Worm (Caenorhabditis elegans) whole organism, young adult: ENCODE data around the gene C25F9.9.
"Not testable (repeated sequence)": the region's sequence is repeated elsewhere in the genome, so short reads cannot be mapped to it uniquely, and the experiment has no call there.

ENCODE experiments used
- cebp-1 ChIP-seq, 2 experiments: fragments of 200-800 bp in 1 of 2; sonication (Bioruptor generic) in 1 of 2; sonication (generic microtip) in 1 of 2; IDR thresholded peaks in 1 of 2; optimal IDR thresholded peaks in 1 of 2; 2 replicates each; pipeline versions ENCODE4 v1.3.6 to Lab custom; 2017 to 2022; ENCODE audit warnings: missing compliant biosample characterization in 2 of 2, missing genetic modification characterization in 2 of 2, mild to moderate bottlenecking in 1 of 2, missing genetic modification reagents in 1 of 2, moderate library complexity in 1 of 2
- nhr-80 ChIP-seq: sonication (generic microtip); optimal IDR thresholded peaks from 2 replicates; lab custom pipeline; 2016; ENCODE audit warnings: missing genetic modification characterization, missing compliant biosample characterization
- sea-2 ChIP-seq: fragments of 200-800 bp; sonication (Bioruptor generic); IDR thresholded peaks from 2 replicates; pipeline ENCODE4 v1.3.6; 2022; ENCODE audit warnings: missing genetic modification characterization, missing compliant biosample characterization
- snpc-4 ChIP-seq, 5 experiments: fragments of 150-350 bp in 1 of 5; sonication (generic microtip) in 4 of 5; optimal IDR thresholded peaks; 2 replicates each; lab custom pipeline; 2014 to 2018; ENCODE audit warnings: missing genetic modification characterization in 5 of 5, missing biosample characterization in 3 of 5, antibody characterized with exemption in 2 of 5, mild to moderate bottlenecking in 2 of 5, missing compliant biosample characterization in 2 of 5, missing genotype in 2 of 5, moderate library complexity in 2 of 5, missing genetic modification reagents in 1 of 5

C25F9.9 gene

ce11 chrV:19466775-19467174, 50.4 kb downstream of the C25F9.9 start:
- not testable (repeated sequence) for TF ChIP-seq snpc-4 (GFP tag; optimal IDR thresholded peaks at IDR 0.05; lab: Kevin White, UChicago)
- peak in 2 of 4 experiments; percentile 57 to 82 for TF ChIP-seq snpc-4 (tag; optimal IDR thresholded peaks at IDR 0.05; lab: Kevin White, UChicago)

ce11 chrV:19467574-19467973, 51.2 kb downstream of the C25F9.9 start, which contains the start of gene Y43F8B.23:
Gene Y43F8B.23 (minus strand): TSS chrV:19467648.
- peak; percentile 31; the same call in 1 of the 2 replicates for TF ChIP-seq cebp-1 (GFP tag; IDR thresholded peaks at IDR 0.05; lab: Robert Waterston, UW)
- TF ChIP-seq cebp-1 (tag; optimal IDR thresholded peaks at IDR 0.05; lab: Kevin White, UChicago): peak; percentile 41
- peak; percentile 77 for TF ChIP-seq nhr-80 (tag; lab: Kevin White, UChicago)
- TF ChIP-seq sea-2 (GFP tag; lab: Robert Waterston, UW): no peak
